Worm (Caenorhabditis elegans): ENCODE data around the gene Y53G8AM.6.

The Y53G8AM.6 gene

DNA sequence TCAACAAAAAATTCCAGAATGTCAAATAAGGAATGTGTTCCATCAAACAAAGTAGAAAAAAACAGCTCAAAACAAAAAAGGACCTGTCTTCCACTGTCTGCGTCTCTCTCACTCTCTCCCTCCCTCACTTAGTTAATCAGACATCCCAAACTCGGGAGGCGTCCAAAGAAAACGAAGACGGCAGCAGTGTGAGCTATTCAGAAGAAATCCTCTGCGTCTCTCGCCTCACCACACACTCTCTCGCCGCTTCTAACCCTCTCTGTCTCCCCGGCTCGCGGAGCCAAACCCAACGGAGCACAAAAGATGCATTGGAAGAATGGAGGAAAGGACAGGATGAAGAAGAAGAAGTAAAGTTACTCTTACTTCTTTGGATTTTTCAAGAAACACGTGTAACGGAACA lies 39.3 kb downstream of the Y53G8AM.6 start:
- TF ChIP-seq fkh-10 (GFP tag; optimal IDR thresholded peaks at IDR 0.05) (peak; percentile 39), hmg-11 (tag; optimal IDR thresholded peaks at IDR 0.05) (peak; percentile 78), nhr-43 (tag; optimal IDR thresholded peaks at IDR 0.05; ENCODE audit: poor library complexity, severe bottlenecking) (no peak), lin-39 (tag; optimal IDR thresholded peaks at IDR 0.05) (peak; percentile 10), nhr-77 (tag; optimal IDR thresholded peaks at IDR 0.05) (no peak), nfya-1 (tag; optimal IDR thresholded peaks at IDR 0.05; ENCODE audit: insufficient read depth) (peak; percentile 71)

- TF ChIP-seq mdl-1 (tag; optimal IDR thresholded peaks at IDR 0.05) = no peak
- TF ChIP-seq nhr-43 (tag; optimal IDR thresholded peaks at IDR 0.05; ENCODE audit: poor library complexity, severe bottlenecking) = no peak
- TF ChIP-seq skn-1 (tag; optimal IDR thresholded peaks at IDR 0.05) = no peak
- TF ChIP-seq pha-4 (tag; optimal IDR thresholded peaks at IDR 0.05) = no peak
- TF ChIP-seq snpc-4 (tag; optimal IDR thresholded peaks at IDR 0.05) = no peak
- TF ChIP-seq jun-1 (tag; optimal IDR thresholded peaks at IDR 0.05) = no peak
- TF ChIP-seq nhr-76 (tag; optimal IDR thresholded peaks at IDR 0.05) = no peak
- no peak for TF ChIP-seq nhr-237 (tag; optimal IDR thresholded peaks at IDR 0.05)
- no peak for TF ChIP-seq nhr-28 (tag; optimal IDR thresholded peaks at IDR 0.05)
- TF ChIP-seq aly-2 (tag; optimal IDR thresholded peaks at IDR 0.05) = no peak
- TF ChIP-seq mml-1 (tag; optimal IDR thresholded peaks at IDR 0.05) = no peak
- TF ChIP-seq egl-5 (tag; optimal IDR thresholded peaks at IDR 0.05) = no peak
- no peak for TF ChIP-seq sea-2 (GFP tag; optimal IDR thresholded peaks at IDR 0.05)
- TF ChIP-seq elt-1 (tag; optimal IDR thresholded peaks at IDR 0.05) = no peak
- no peak for TF ChIP-seq fos-1 (tag; optimal IDR thresholded peaks at IDR 0.05)
- TF ChIP-seq nhr-25 (tag; optimal IDR thresholded peaks at IDR 0.05) = no peak
Measured at ce11 chrIII:3219050-3219449, 40.5 kb downstream of the Y53G8AM.6 start, which contains the start of gene frm-8. Gene frm-8, minus strand, starts transcription at chrIII:3219150.

Measured in whole organism, L3 larva.